Fruit fly (Drosophila melanogaster) whole organism, embryonic: ENCODE results near the gene aru.

Experiments used
- Atf-2 ChIP-seq: fragments of 200-800 bp; sonication (Bioruptor generic); optimal IDR thresholded peaks from 2 replicates; lab custom pipeline; 2016; ENCODE audit warnings: missing biosample characterization, missing genetic modification characterization
- Atf3 ChIP-seq: fragments of 200-800 bp; sonication (Bioruptor generic); optimal IDR thresholded peaks from 3 replicates; lab custom pipeline; 2016; ENCODE audit warnings: missing biosample characterization, missing genetic modification characterization
- Atf6 ChIP-seq: fragments of 200-800 bp; sonication (Bioruptor generic); IDR thresholded peaks from 2 replicates; pipeline ENCODE4 v1.3.6; 2022; ENCODE audit warnings: missing biosample characterization, missing genetic modification characterization
- CG10366 ChIP-seq: fragments of 200-800 bp; sonication (Bioruptor generic); IDR thresholded peaks from 2 replicates; pipeline ENCODE4 v1.3.6; 2022; ENCODE audit warnings: missing biosample characterization, missing genetic modification characterization
- CG10543 ChIP-seq: fragments of 200-800 bp; sonication (Bioruptor generic); optimal IDR thresholded peaks from 3 replicates; lab custom pipeline; 2017; ENCODE audit warnings: missing biosample characterization, mild to moderate bottlenecking, missing genetic modification characterization, moderate library complexity
- CG11398 ChIP-seq: fragments of 200-800 bp; sonication (Bioruptor generic); optimal IDR thresholded peaks from 2 replicates; lab custom pipeline; 2016; ENCODE audit warnings: missing biosample characterization, missing genetic modification characterization
- CG11696 ChIP-seq: fragments of 200-800 bp; sonication (Bioruptor generic); IDR thresholded peaks from 2 replicates; pipeline ENCODE4 v1.3.6; 2022; ENCODE audit warnings: missing biosample characterization, missing genetic modification characterization
- CG13123 ChIP-seq: fragments of 200-800 bp; sonication (Bioruptor generic); optimal IDR thresholded peaks from 2 replicates; lab custom pipeline; 2016; ENCODE audit warnings: missing biosample characterization, missing genetic modification characterization
- CG1603 ChIP-seq: fragments of 200-800 bp; sonication (Bioruptor generic); optimal IDR thresholded peaks from 2 replicates; lab custom pipeline; 2019; ENCODE audit warnings: missing biosample characterization, mild to moderate bottlenecking, missing genetic modification characterization, moderate library complexity
- CG16815 ChIP-seq: fragments of 200-800 bp; sonication (Bioruptor generic); optimal IDR thresholded peaks from 3 replicates; lab custom pipeline; 2017; ENCODE audit warnings: missing biosample characterization, mild to moderate bottlenecking, missing genetic modification characterization
- CG17328 ChIP-seq: fragments of 200-800 bp; sonication (Bioruptor generic); IDR thresholded peaks from 2 replicates; pipeline ENCODE4 v1.3.6; 2022; ENCODE audit warnings: missing biosample characterization, missing genetic modification characterization
- CG17361 ChIP-seq: fragments of 200-800 bp; sonication (Bioruptor generic); IDR thresholded peaks from 3 replicates; pipeline ENCODE4 v1.3.6; 2022; ENCODE audit warnings: missing biosample characterization, missing genetic modification characterization
- CG1832 ChIP-seq: fragments of 200-800 bp; sonication (Bioruptor generic); optimal IDR thresholded peaks from 2 replicates; lab custom pipeline; 2017; ENCODE audit warnings: missing biosample characterization, mild to moderate bottlenecking, missing genetic modification characterization, inconsistent platforms
- CG31388 ChIP-seq: fragments of 200-800 bp; sonication (Bioruptor generic); optimal IDR thresholded peaks from 2 replicates; lab custom pipeline; 2016; ENCODE audit warnings: missing biosample characterization, missing genetic modification characterization
- CG34376 ChIP-seq: fragments of 200-800 bp; sonication (Bioruptor generic); optimal IDR thresholded peaks from 2 replicates; lab custom pipeline; 2018; ENCODE audit warnings: missing biosample characterization, mild to moderate bottlenecking, missing genetic modification characterization
- CG4617 ChIP-seq: fragments of 200-800 bp; sonication (Bioruptor generic); optimal IDR thresholded peaks from 3 replicates; lab custom pipeline; 2016; ENCODE audit warnings: missing biosample characterization, missing genetic modification characterization, borderline replicate concordance
- CG8765 ChIP-seq: fragments of 200-800 bp; sonication (Bioruptor generic); IDR thresholded peaks from 2 replicates; pipeline ENCODE4 v1.3.6; 2022; ENCODE audit warnings: missing biosample characterization, missing genetic modification characterization
- CG8924 ChIP-seq: fragments of 200-800 bp; optimal IDR thresholded peaks from 3 replicates; lab custom pipeline; 2019; ENCODE audit warnings: missing biosample characterization, mild to moderate bottlenecking, missing genetic modification characterization, moderate library complexity
- CkIIα-i1 ChIP-seq: fragments of 200-800 bp; sonication (Bioruptor generic); IDR thresholded peaks from 2 replicates; pipeline ENCODE4 v1.3.6; 2022; ENCODE audit warnings: missing biosample characterization, missing genetic modification characterization
- D19A ChIP-seq: fragments of 200-800 bp; optimal IDR thresholded peaks from 3 replicates; lab custom pipeline; 2019; ENCODE audit warnings: missing biosample characterization, mild to moderate bottlenecking, missing genetic modification characterization, moderate library complexity
- Doc2 ChIP-seq: fragments of 200-800 bp; sonication (Bioruptor generic); IDR thresholded peaks from 2 replicates; pipeline ENCODE4 v1.3.6; 2022; ENCODE audit warnings: missing biosample characterization, missing genetic modification characterization
- Dref ChIP-seq: fragments of 200-800 bp; sonication (Bioruptor generic); IDR thresholded peaks from 2 replicates; pipeline ENCODE4 v1.3.6; 2022; ENCODE audit warnings: missing biosample characterization, missing genetic modification characterization
- Fer2 ChIP-seq: fragments of 200-800 bp; sonication (Bioruptor generic); optimal IDR thresholded peaks from 2 replicates; lab custom pipeline; 2018; ENCODE audit warnings: missing biosample characterization, mild to moderate bottlenecking, missing genetic modification characterization, moderate library complexity
- GATAe ChIP-seq: fragments of 200-800 bp; sonication (Bioruptor generic); conservative IDR thresholded peaks from 2 replicates; pipeline ENCODE4 v1.3.6; 2022; ENCODE audit warnings: missing biosample characterization, missing genetic modification characterization
- HLH4C ChIP-seq: fragments of 200-800 bp; sonication (Bioruptor generic); IDR thresholded peaks from 3 replicates; pipeline ENCODE4 v1.3.6; 2022; ENCODE audit warnings: missing biosample characterization, missing genetic modification characterization; ENCODE audit not compliant: partially characterized antibody
- Kr ChIP-seq: fragments of 200-800 bp; sonication (Bioruptor generic); optimal IDR thresholded peaks from 2 replicates; lab custom pipeline; 2017; ENCODE audit warnings: missing biosample characterization, mild to moderate bottlenecking, missing genetic modification characterization
- NfI ChIP-seq: fragments of 200-800 bp; sonication (Bioruptor generic); optimal IDR thresholded peaks from 3 replicates; lab custom pipeline; 2018; ENCODE audit warnings: missing biosample characterization, mild to moderate bottlenecking, missing genetic modification characterization, moderate library complexity
- PHDP ChIP-seq: fragments of 200-800 bp; sonication (Bioruptor generic); optimal IDR thresholded peaks from 3 replicates; lab custom pipeline; 2018; ENCODE audit warnings: missing biosample characterization, mild to moderate bottlenecking, missing genetic modification characterization, moderate library complexity
- Xrp1 ChIP-seq: fragments of 200-800 bp; sonication (Bioruptor generic); IDR thresholded peaks from 2 replicates; pipeline ENCODE4 v1.3.6; 2022; ENCODE audit warnings: missing biosample characterization, missing genetic modification characterization
- aop ChIP-seq: fragments of 200-800 bp; sonication (Bioruptor generic); IDR thresholded peaks from 2 replicates; pipeline ENCODE4 v1.3.6; 2022; ENCODE audit warnings: missing biosample characterization, missing genetic modification characterization
- az2 ChIP-seq: fragments of 200-800 bp; sonication (Bioruptor generic); optimal IDR thresholded peaks from 3 replicates; lab custom pipeline; 2016; ENCODE audit warnings: missing biosample characterization, missing genetic modification characterization
- bcd ChIP-seq: fragments of 200-800 bp; sonication (Bioruptor generic); optimal IDR thresholded peaks from 2 replicates; lab custom pipeline; 2017; ENCODE audit warnings: missing biosample characterization, mild to moderate bottlenecking, missing genetic modification characterization
- chif ChIP-seq, 2 experiments: fragments of 200-800 bp; sonication (Bioruptor generic); optimal IDR thresholded peaks; 3 replicates each; lab custom pipeline; 2016; ENCODE audit warnings: missing biosample characterization in 2 of 2, missing genetic modification characterization in 2 of 2
- ci ChIP-seq: fragments of 200-800 bp; sonication (Bioruptor generic); IDR thresholded peaks from 3 replicates; pipeline ENCODE4 v1.3.6; 2022; ENCODE audit warnings: missing biosample characterization, missing genetic modification characterization
- dan ChIP-seq: fragments of 200-800 bp; sonication (Bioruptor generic); IDR thresholded peaks from 2 replicates; pipeline ENCODE4 v1.3.6; 2022; ENCODE audit warnings: missing biosample characterization, missing genetic modification characterization
- dati ChIP-seq: fragments of 200-800 bp; sonication (Bioruptor generic); IDR thresholded peaks from 2 replicates; pipeline ENCODE4 v1.3.6; 2022; ENCODE audit warnings: missing biosample characterization, missing genetic modification characterization
- ewg ChIP-seq: fragments of 200-800 bp; sonication (Bioruptor generic); optimal IDR thresholded peaks from 3 replicates; lab custom pipeline; 2017; ENCODE audit warnings: mild to moderate bottlenecking, missing biosample characterization, missing genetic modification reagents, missing genetic modification characterization
- fu2 ChIP-seq: fragments of 200-800 bp; sonication (Bioruptor generic); optimal IDR thresholded peaks from 2 replicates; lab custom pipeline; 2016; ENCODE audit warnings: missing biosample characterization, missing genetic modification characterization
- grn ChIP-seq: fragments of 200-800 bp; sonication (Bioruptor generic); optimal IDR thresholded peaks from 3 replicates; lab custom pipeline; 2017; ENCODE audit warnings: missing biosample characterization, missing genetic modification characterization
- gsb ChIP-seq: fragments of 200-800 bp; sonication (Bioruptor generic); IDR thresholded peaks from 2 replicates; pipeline ENCODE4 v1.3.6; 2022; ENCODE audit warnings: missing biosample characterization, missing genetic modification characterization
- ham ChIP-seq: fragments of 200-800 bp; sonication (Bioruptor generic); IDR thresholded peaks from 2 replicates; pipeline ENCODE4 v1.3.6; 2022; ENCODE audit warnings: missing biosample characterization, missing genetic modification characterization
- hth ChIP-seq: fragments of >200 bp; optimal IDR thresholded peaks from 2 replicates; lab custom pipeline; 2017; ENCODE audit warnings: inconsistent platforms
- jigr1 ChIP-seq: fragments of 200-800 bp; sonication (Bioruptor generic); IDR thresholded peaks from 3 replicates; pipeline ENCODE4 v1.3.6; 2022; ENCODE audit warnings: missing biosample characterization, missing genetic modification characterization
- pb ChIP-seq: fragments of 200-800 bp; sonication (Bioruptor generic); optimal IDR thresholded peaks from 3 replicates; lab custom pipeline; 2016; ENCODE audit warnings: missing biosample characterization, missing genetic modification characterization
- pzg ChIP-seq: fragments of 200-800 bp; sonication (Bioruptor generic); optimal IDR thresholded peaks from 3 replicates; lab custom pipeline; 2018; ENCODE audit warnings: missing biosample characterization, mild to moderate bottlenecking, missing genetic modification characterization, moderate library complexity
- row ChIP-seq: fragments of 200-800 bp; sonication (Bioruptor generic); IDR thresholded peaks from 3 replicates; pipeline ENCODE4 v1.3.6; 2022; ENCODE audit warnings: missing biosample characterization, missing genetic modification characterization
- sim ChIP-seq: fragments of 200-800 bp; sonication (Bioruptor generic); IDR thresholded peaks from 2 replicates; pipeline ENCODE4 v1.3.6; 2022; ENCODE audit warnings: missing biosample characterization, missing genetic modification characterization
- sqz ChIP-seq: fragments of 200-800 bp; sonication (Bioruptor generic); optimal IDR thresholded peaks from 3 replicates; lab custom pipeline; 2018; ENCODE audit warnings: missing biosample characterization, mild to moderate bottlenecking, missing genetic modification characterization
- twi ChIP-seq: fragments of 200-800 bp; optimal IDR thresholded peaks from 2 replicates; lab custom pipeline; 2019; ENCODE audit warnings: missing biosample characterization, mild to moderate bottlenecking, missing genetic modification characterization, moderate library complexity
- unpg ChIP-seq: fragments of 200-800 bp; sonication (Bioruptor generic); optimal IDR thresholded peaks from 3 replicates; lab custom pipeline; 2018; ENCODE audit warnings: missing biosample characterization, mild to moderate bottlenecking, missing genetic modification characterization, moderate library complexity
- zfh2 ChIP-seq: fragments of 200-800 bp; sonication (Bioruptor generic); optimal IDR thresholded peaks from 2 replicates; lab custom pipeline; 2016; ENCODE audit warnings: missing biosample characterization, missing genetic modification characterization

The aru gene

DNA sequence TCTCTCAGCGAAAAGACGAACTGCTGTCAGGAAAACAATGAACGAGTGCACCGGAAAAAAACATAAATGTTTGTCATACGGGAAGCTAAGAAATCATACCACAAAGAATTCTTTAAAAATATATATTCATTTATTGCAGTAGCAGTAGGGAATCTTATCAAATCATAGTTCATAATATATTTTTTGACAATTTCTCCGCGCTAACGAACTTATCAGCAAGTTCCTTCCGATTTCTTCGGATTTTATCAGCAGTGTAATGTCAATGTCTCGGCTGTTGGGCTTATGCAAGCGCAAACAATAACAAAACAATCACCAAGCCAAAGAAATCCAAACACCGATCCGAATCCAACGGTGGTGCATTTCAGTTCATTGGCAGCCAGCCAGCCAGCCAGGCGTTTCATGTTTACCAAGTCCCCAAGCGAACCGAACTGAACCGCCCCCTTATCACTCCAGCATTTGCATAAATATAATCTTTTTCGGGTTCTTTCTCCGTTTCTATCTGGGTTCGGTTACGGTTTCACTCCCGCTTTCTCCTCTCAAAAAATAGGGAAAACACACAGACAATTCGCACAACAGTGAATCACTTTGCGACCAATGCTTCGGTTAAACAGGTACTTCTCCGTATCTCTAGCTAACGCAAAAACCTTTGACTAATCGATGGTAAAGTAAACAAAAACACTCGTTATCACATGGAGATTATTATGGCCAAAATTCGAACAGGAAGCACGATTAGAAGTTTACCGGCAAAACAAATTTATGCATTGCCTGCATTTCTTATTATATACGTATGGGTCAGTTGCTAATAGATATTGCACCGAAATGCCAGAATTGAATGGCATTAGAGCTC, 40.4 kb downstream of the aru start (continued):
- TF ChIP-seq ewg (GFP tag; lab: Kevin White, UChicago) (peak; percentile 46), aop (no peak), Atf3 (GFP tag; lab: Kevin White, UChicago) (peak; percentile 10), GATAe (no peak), Doc2 (GFP tag; lab: Robert Waterston, UW) (no peak), CG4617 (GFP tag; lab: Kevin White, UChicago) (no peak), bcd (GFP tag; lab: Kevin White, UChicago) (no peak), NfI (no peak), CG13123 (GFP tag; lab: Kevin White, UChicago) (no peak), twi (no peak), CG8924 (tag; lab: Kevin White, UChicago) (peak; percentile 59), HLH4C (no peak), CG11398 (GFP tag; lab: Kevin White, UChicago) (no peak), dan (GFP tag; lab: Robert Waterston, UW) (no peak), ham (GFP tag; lab: Robert Waterston, UW) (no peak), CG17328 (GFP tag; lab: Robert Waterston, UW) (peak; percentile 61), grn (no peak), CG11696 (no peak), Fer2 (tag; lab: Kevin White, UChicago) (no peak), gsb (GFP tag; lab: Robert Waterston, UW) (no peak), row (peak; percentile 64; the same call in 2 of the 3 replicates), Dref (GFP tag; lab: Robert Waterston, UW) (no peak), Atf-2 (GFP tag; lab: Kevin White, UChicago) (peak; percentile 47), CG1832 (GFP tag; lab: Kevin White, UChicago) (no peak), ci (GFP tag; lab: Robert Waterston, UW) (peak; percentile 70), dati (GFP tag; lab: Robert Waterston, UW) (no peak), fu2 (GFP tag; lab: Kevin White, UChicago) (no peak), unpg (peak; percentile 42), sqz (GFP tag; lab: Kevin White, UChicago) (no peak), Atf6 (no peak), PHDP (tag; lab: Kevin White, UChicago) (peak; percentile 71), Kr (peak; percentile 27), jigr1 (GFP tag; lab: Robert Waterston, UW) (no peak), CkIIα-i1 (GFP tag; lab: Robert Waterston, UW) (no peak), CG31388 (GFP tag; lab: Kevin White, UChicago) (no peak), chif (GFP tag; optimal IDR thresholded peaks at IDR 0.05; lab: Kevin White, UChicago) (peak; percentile 7 to 34), Xrp1 (GFP tag; lab: Robert Waterston, UW) (peak; percentile 60; the same call in 1 of the 2 replicates), hth (lab: Kevin White, UChicago) (no peak), az2 (GFP tag; lab: Kevin White, UChicago) (peak; percentile 45), CG16815 (GFP tag; lab: Kevin White, UChicago) (peak; percentile 15), sim (GFP tag; lab: Robert Waterston, UW) (no peak), pzg (GFP tag; lab: Kevin White, UChicago) (no peak), D19A (peak; percentile 28), pb (GFP tag; lab: Kevin White, UChicago) (no peak), CG10543 (GFP tag; lab: Kevin White, UChicago) (no peak), CG8765 (GFP tag; lab: Robert Waterston, UW) (no peak), zfh2 (no peak), CG1603 (peak; percentile 72), CG10366 (GFP tag; lab: Robert Waterston, UW) (no peak; the same call in 1 of the 2 replicates), CG34376 (GFP tag; lab: Kevin White, UChicago) (no peak), CG17361 (peak; percentile 56; the same call in 2 of the 3 replicates)
